Fruit fly (Drosophila melanogaster) whole organism, prepupa: ENCODE results near the gene CycH.

Experiments
- CG1621 ChIP-seq: fragments of 200-800 bp; sonication (Bioruptor generic); optimal IDR thresholded peaks from 3 replicates; lab custom pipeline; 2018; ENCODE audit warnings: missing biosample characterization, mild to moderate bottlenecking, missing genetic modification characterization
- CG16779 ChIP-seq: fragments of 200-800 bp; sonication (Bioruptor generic); optimal IDR thresholded peaks from 3 replicates; lab custom pipeline; 2017; ENCODE audit warnings: missing biosample characterization, mild to moderate bottlenecking, missing genetic modification characterization
- CG32006 ChIP-seq: fragments of 200-800 bp; sonication (Bioruptor generic); optimal IDR thresholded peaks from 3 replicates; lab custom pipeline; 2017; ENCODE audit warnings: missing biosample characterization, mild to moderate bottlenecking, missing genetic modification characterization
- CG6276 ChIP-seq: fragments of 200-800 bp; sonication (Bioruptor generic); optimal IDR thresholded peaks from 2 replicates; lab custom pipeline; 2017; ENCODE audit warnings: missing biosample characterization, mild to moderate bottlenecking, missing genetic modification characterization
- CG6808 ChIP-seq: fragments of 200-800 bp; sonication (Bioruptor generic); optimal IDR thresholded peaks from 3 replicates; lab custom pipeline; 2017; ENCODE audit warnings: missing biosample characterization, missing genetic modification characterization, mild to moderate bottlenecking, moderate library complexity, missing genetic modification reagents
- Lpt ChIP-seq: fragments of 200-800 bp; sonication (Bioruptor generic); optimal IDR thresholded peaks from 3 replicates; lab custom pipeline; 2016; ENCODE audit warnings: missing biosample characterization, missing genetic modification characterization
- esn ChIP-seq: fragments of 200-800 bp; sonication (Bioruptor generic); optimal IDR thresholded peaks from 2 replicates; lab custom pipeline; 2016; ENCODE audit warnings: missing biosample characterization, mild to moderate bottlenecking, missing genetic modification characterization, moderate library complexity

- no peak for TF ChIP-seq CG16779 (tag; lab: Kevin White, UChicago)
- no peak for TF ChIP-seq Lpt
- TF ChIP-seq CG1621 (tag; lab: Kevin White, UChicago) = no peak
- no peak for TF ChIP-seq CG6276
- TF ChIP-seq esn (GFP tag; lab: Kevin White, UChicago) = no peak
- TF ChIP-seq CG6808 (GFP tag; lab: Kevin White, UChicago) = no peak
- TF ChIP-seq CG32006 (GFP tag; lab: Kevin White, UChicago) = no peak
Observed at dm6 chr3L:21819497-21819896, 2.3 kb upstream of the CycH start.
